Worm (Caenorhabditis elegans): ENCODE results near the gene srbc-31.

DNA sequence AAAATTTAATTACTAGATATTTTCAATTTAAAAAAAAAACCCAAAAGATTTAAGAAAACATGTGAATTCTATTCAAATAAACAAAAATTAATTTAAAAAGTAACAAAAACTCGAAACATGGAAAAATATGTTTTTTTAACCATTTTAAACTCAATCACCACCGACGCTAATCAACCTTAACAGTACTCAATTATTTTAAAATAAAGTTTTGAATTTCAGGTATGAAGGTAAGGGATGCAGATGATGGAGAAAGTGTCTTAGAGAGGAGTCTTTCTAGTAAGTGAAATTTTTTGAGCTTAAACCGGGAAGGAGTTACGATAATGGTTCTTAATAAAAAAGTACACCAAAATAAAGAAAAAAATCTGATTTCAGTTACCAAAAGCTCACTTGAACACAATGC lies 13.9 kb downstream of the srbc-31 start, which contains the start of gene slc-28.1:
- TF ChIP-seq unc-62 (GFP tag; optimal IDR thresholded peaks at IDR 0.05 in 1 of 2), result no peak
- no peak for TF ChIP-seq unc-62 (tag; optimal IDR thresholded peaks at IDR 0.05)
- no peak for TF ChIP-seq aha-1 (tag)
- no peak for TF ChIP-seq pha-4 (GFP tag; IDR thresholded peaks at IDR 0.05)
- no peak for TF ChIP-seq pha-4 (tag; optimal IDR thresholded peaks at IDR 0.05)
- no peak for TF ChIP-seq madf-9 (GFP tag; conservative IDR thresholded peaks at IDR 0.05)
- no peak for TF ChIP-seq mdt-29 (GFP tag; IDR thresholded peaks at IDR 0.05)
- TF ChIP-seq nhr-25 (tag; optimal IDR thresholded peaks at IDR 0.05; ENCODE audit: borderline replicate concordance, insufficient read depth), result no peak
- no peak for TF ChIP-seq ceh-82 (tag; optimal IDR thresholded peaks at IDR 0.05)
- no peak for TF ChIP-seq gei-8 (GFP tag; optimal IDR thresholded peaks at IDR 0.05)
- no peak for TF ChIP-seq nhr-77 (tag; optimal IDR thresholded peaks at IDR 0.05)
- no peak for TF ChIP-seq daf-12 (tag; optimal IDR thresholded peaks at IDR 0.05)
- TF ChIP-seq cey-2 (tag; optimal IDR thresholded peaks at IDR 0.05; ENCODE audit: borderline replicate concordance, insufficient read depth), result no peak

Data from whole organism, L4 larva.